Worm (Caenorhabditis elegans) whole organism, L4 larva: ENCODE data around the gene slc-25A18.1.

Experiments used
- fos-1 ChIP-seq: fragments of 150-350 bp; optimal IDR thresholded peaks from 2 replicates; lab custom pipeline; 2014; ENCODE audit warnings: missing biosample characterization, missing genetic modification characterization
- hlh-30 ChIP-seq: sonication (generic microtip); optimal IDR thresholded peaks from 2 replicates; lab custom pipeline; 2017; ENCODE audit warnings: antibody characterized with exemption, mild to moderate bottlenecking, missing genetic modification characterization, missing compliant biosample characterization; ENCODE audit not compliant: insufficient read depth
- lin-39 ChIP-seq: fragments of 150-350 bp; optimal IDR thresholded peaks from 2 replicates; lab custom pipeline; 2014; ENCODE audit warnings: missing biosample characterization, missing genetic modification reagents, missing genetic modification characterization
- mdl-1 ChIP-seq, 2 experiments: fragments of 150-350 bp in 1 of 2; sonication (generic microtip) in 1 of 2; optimal IDR thresholded peaks; 2 replicates each; lab custom pipeline; 2014 to 2017; ENCODE audit warnings: missing biosample characterization in 2 of 2, missing genetic modification characterization in 2 of 2
- mxl-3 ChIP-seq: fragments of 200-800 bp; sonication (Bioruptor generic); optimal IDR thresholded peaks from 2 replicates; lab custom pipeline; 2018; ENCODE audit warnings: mild to moderate bottlenecking, missing genetic modification characterization, missing compliant biosample characterization

DNA sequence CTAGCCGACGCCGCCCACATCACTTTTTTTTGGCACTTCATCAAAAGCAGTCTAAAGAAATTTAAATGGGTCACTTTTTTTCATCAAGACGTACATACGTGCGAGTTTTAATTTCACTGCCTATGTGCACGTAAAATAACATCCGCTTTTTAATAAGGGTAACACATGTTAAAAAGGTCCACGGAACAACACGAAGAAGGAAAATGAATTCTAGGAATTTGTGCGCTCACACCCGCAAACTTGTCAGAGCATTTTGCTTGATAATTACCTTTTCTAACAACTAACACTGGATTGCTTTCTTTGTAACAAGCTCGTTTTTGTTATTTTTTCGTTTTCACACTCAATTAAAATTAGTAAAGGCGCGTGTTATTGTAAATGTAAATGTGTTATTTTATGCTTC, 5.0 kb upstream of the slc-25A18.1 start:
- TF ChIP-seq fos-1 (tag; lab: Kevin White, UChicago) (no peak), lin-39 (tag; lab: Kevin White, UChicago) (no peak), mdl-1 (tag; optimal IDR thresholded peaks at IDR 0.05; lab: Kevin White, UChicago) (no peak), mxl-3 (GFP tag; lab: Kevin White, UChicago) (no peak), hlh-30 (tag; lab: Kevin White, UChicago) (no peak)
